Fruit fly (Drosophila melanogaster) whole organism, adult: Measurements from ENCODE around the gene jb.

Experiments
- CG12768 ChIP-seq: fragments of 200-800 bp; sonication (Bioruptor generic); optimal IDR thresholded peaks from 2 replicates; lab custom pipeline; 2017; ENCODE audit warnings: missing biosample characterization, missing genetic modification characterization, mild to moderate bottlenecking, moderate library complexity, missing genetic modification reagents
- CG5204 ChIP-seq: fragments of 200-800 bp; sonication (Bioruptor generic); optimal IDR thresholded peaks from 2 replicates; lab custom pipeline; 2016; ENCODE audit warnings: missing biosample characterization, missing genetic modification characterization
- Crg-1 ChIP-seq: fragments of 200-800 bp; sonication (Bioruptor generic); optimal IDR thresholded peaks from 2 replicates; lab custom pipeline; 2016; ENCODE audit warnings: missing biosample characterization, missing genetic modification characterization
- Mnt ChIP-seq: fragments of 200-800 bp; sonication (Bioruptor generic); optimal IDR thresholded peaks from 2 replicates; lab custom pipeline; 2016; ENCODE audit warnings: missing biosample characterization, mild to moderate bottlenecking, missing genetic modification characterization
- cic ChIP-seq: fragments of 200-800 bp; sonication (Bioruptor generic); optimal IDR thresholded peaks from 2 replicates; lab custom pipeline; 2017; ENCODE audit warnings: missing biosample characterization, mild to moderate bottlenecking, missing genetic modification characterization, moderate library complexity
- kay ChIP-seq: fragments of 200-800 bp; sonication (Bioruptor generic); peaks from one replicate; lab custom pipeline; 2016; ENCODE audit warnings: missing biosample characterization, missing genetic modification characterization, borderline replicate concordance

DNA sequence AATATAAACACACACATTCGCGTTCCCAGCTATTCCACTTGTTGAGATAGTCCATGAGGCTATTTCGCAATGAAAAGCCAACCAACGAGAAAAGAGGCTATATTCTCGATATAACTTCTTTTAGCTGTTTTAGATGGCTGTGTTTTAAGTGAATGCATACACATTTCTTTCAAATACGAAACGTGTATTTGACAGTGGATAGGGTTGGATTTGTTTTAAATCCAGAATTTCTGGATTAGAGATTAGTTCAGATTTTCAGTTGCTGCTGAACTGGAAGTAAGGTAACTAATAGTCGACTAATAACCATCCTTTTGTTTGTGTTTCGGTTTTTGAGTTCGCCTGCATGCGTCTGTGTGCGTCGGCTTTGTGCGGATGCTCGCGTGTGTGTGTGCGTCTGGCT lies 32.6 kb upstream of the jb start:
- no peak for TF ChIP-seq Crg-1
- TF ChIP-seq kay (GFP tag; lab: Kevin White, UChicago), result no peak
- no peak for TF ChIP-seq cic (GFP tag; lab: Kevin White, UChicago)
- TF ChIP-seq Mnt (GFP tag; lab: Kevin White, UChicago), result no peak
- TF ChIP-seq CG12768 (GFP tag; lab: Kevin White, UChicago), result no peak
- no peak for TF ChIP-seq CG5204
